Fruit fly (Drosophila melanogaster) whole organism, embryonic: ENCODE results near the gene CG10280.
A peak's percentile ranks its signal among the peaks of the same experiment; 100 is the strongest.

Experiments used
- Bteb2 ChIP-seq: fragments of 200-800 bp; sonication (Bioruptor generic); optimal IDR thresholded peaks from 2 replicates; lab custom pipeline; 2016; ENCODE audit warnings: missing biosample characterization, missing genetic modification characterization
- C15 ChIP-seq: fragments of 200-800 bp; sonication (Bioruptor generic); IDR thresholded peaks from 3 replicates; pipeline ENCODE4 v1.3.6; 2022; ENCODE audit warnings: missing biosample characterization, missing genetic modification characterization
- CG10147 ChIP-seq: fragments of 200-800 bp; sonication (Bioruptor generic); optimal IDR thresholded peaks from 2 replicates; lab custom pipeline; 2019; ENCODE audit warnings: missing biosample characterization, mild to moderate bottlenecking, missing genetic modification characterization, moderate library complexity
- CG10321 ChIP-seq: fragments of 200-800 bp; sonication (Bioruptor generic); IDR thresholded peaks from 2 replicates; pipeline ENCODE4 v1.3.6; 2022; ENCODE audit warnings: missing biosample characterization, missing genetic modification characterization
- CG10959 ChIP-seq: fragments of 200-800 bp; sonication (Bioruptor generic); IDR thresholded peaks from 2 replicates; pipeline ENCODE4 v1.3.6; 2022; ENCODE audit warnings: missing biosample characterization, missing genetic modification characterization
- CG12155 ChIP-seq: fragments of 200-800 bp; sonication (Bioruptor generic); optimal IDR thresholded peaks from 3 replicates; lab custom pipeline; 2016; ENCODE audit warnings: missing biosample characterization, missing genetic modification characterization
- CG12391 ChIP-seq: fragments of 200-800 bp; sonication (Bioruptor generic); optimal IDR thresholded peaks from 3 replicates; lab custom pipeline; 2018; ENCODE audit warnings: missing biosample characterization, mild to moderate bottlenecking, missing genetic modification characterization, moderate library complexity
- CG13296 ChIP-seq: fragments of 200-800 bp; sonication (Bioruptor generic); optimal IDR thresholded peaks from 3 replicates; lab custom pipeline; 2018; ENCODE audit warnings: missing biosample characterization, mild to moderate bottlenecking, missing genetic modification characterization
- CG13424 ChIP-seq: fragments of 200-800 bp; sonication (Bioruptor generic); optimal IDR thresholded peaks from 2 replicates; lab custom pipeline; 2019; ENCODE audit warnings: missing biosample characterization, mild to moderate bottlenecking, missing genetic modification characterization, moderate library complexity
- CG15696 ChIP-seq: fragments of 200-800 bp; sonication (Bioruptor generic); optimal IDR thresholded peaks from 2 replicates; lab custom pipeline; 2019; ENCODE audit warnings: missing biosample characterization, mild to moderate bottlenecking, missing genetic modification characterization, moderate library complexity
- CG17186 ChIP-seq: fragments of 200-800 bp; sonication (Bioruptor generic); optimal IDR thresholded peaks from 3 replicates; lab custom pipeline; 2017; ENCODE audit warnings: missing biosample characterization, missing genetic modification reagents, missing genetic modification characterization
- CG17829 ChIP-seq: fragments of 200-800 bp; optimal IDR thresholded peaks from 2 replicates; lab custom pipeline; 2019; ENCODE audit warnings: missing biosample characterization, mild to moderate bottlenecking, missing genetic modification characterization, moderate library complexity
- CG18476 ChIP-seq: fragments of 200-800 bp; sonication (Bioruptor generic); optimal IDR thresholded peaks from 2 replicates; lab custom pipeline; 2016; ENCODE audit warnings: missing biosample characterization, mild to moderate bottlenecking, missing genetic modification characterization
- CG30431 ChIP-seq: fragments of 200-800 bp; sonication (Bioruptor generic); optimal IDR thresholded peaks from 2 replicates; lab custom pipeline; 2017; ENCODE audit warnings: missing biosample characterization, missing genetic modification characterization
- CG3407 ChIP-seq: fragments of 200-800 bp; sonication (Bioruptor generic); optimal IDR thresholded peaks from 2 replicates; lab custom pipeline; 2018; ENCODE audit warnings: missing biosample characterization, mild to moderate bottlenecking, missing genetic modification characterization
- CG6175 ChIP-seq: fragments of 200-800 bp; sonication (Bioruptor generic); IDR thresholded peaks from 3 replicates; pipeline ENCODE4 v1.3.6; 2022; ENCODE audit warnings: missing biosample characterization, missing genetic modification characterization
- CG6683 ChIP-seq: fragments of 200-800 bp; sonication (Bioruptor generic); optimal IDR thresholded peaks from 2 replicates; lab custom pipeline; 2017; ENCODE audit warnings: missing biosample characterization, mild to moderate bottlenecking, missing genetic modification characterization, missing genetic modification reagents
- CG7271 ChIP-seq: fragments of 200-800 bp; sonication (Bioruptor generic); optimal IDR thresholded peaks from 2 replicates; lab custom pipeline; 2018; ENCODE audit warnings: missing biosample characterization, mild to moderate bottlenecking, missing genetic modification characterization, moderate library complexity
- CG7556 ChIP-seq: fragments of 200-800 bp; sonication (Bioruptor generic); optimal IDR thresholded peaks from 2 replicates; lab custom pipeline; 2017; ENCODE audit warnings: missing biosample characterization, mild to moderate bottlenecking, missing genetic modification characterization
- CG9817 ChIP-seq: fragments of 200-800 bp; sonication (Bioruptor generic); optimal IDR thresholded peaks from 2 replicates; lab custom pipeline; 2018; ENCODE audit warnings: missing biosample characterization, mild to moderate bottlenecking, missing genetic modification characterization, moderate library complexity
- Deaf1 ChIP-seq: fragments of 200-800 bp; optimal IDR thresholded peaks from 3 replicates; lab custom pipeline; 2019; ENCODE audit warnings: missing biosample characterization, mild to moderate bottlenecking, missing genetic modification characterization, moderate library complexity
- Doc3 ChIP-seq: fragments of 200-800 bp; sonication (Bioruptor generic); IDR thresholded peaks from 3 replicates; pipeline ENCODE4 v1.3.6; 2022; ENCODE audit warnings: missing biosample characterization, missing genetic modification characterization; ENCODE audit not compliant: partially characterized antibody
- Hsf ChIP-seq: fragments of 200-800 bp; sonication (Bioruptor generic); optimal IDR thresholded peaks from 3 replicates; lab custom pipeline; 2016; ENCODE audit warnings: missing biosample characterization, missing genetic modification characterization
- Kr ChIP-seq: fragments of 200-800 bp; sonication (Bioruptor generic); optimal IDR thresholded peaks from 2 replicates; lab custom pipeline; 2017; ENCODE audit warnings: missing biosample characterization, mild to moderate bottlenecking, missing genetic modification characterization
- Lhr ChIP-seq: fragments of 200-800 bp; sonication (Bioruptor generic); optimal IDR thresholded peaks from 3 replicates; lab custom pipeline; 2017; ENCODE audit warnings: mild to moderate bottlenecking, missing biosample characterization, missing genetic modification reagents, missing genetic modification characterization
- Mrtf ChIP-seq: fragments of 200-800 bp; sonication (Bioruptor generic); IDR thresholded peaks from 3 replicates; pipeline ENCODE4 v1.3.6; 2022; ENCODE audit warnings: missing biosample characterization, missing genetic modification characterization
- Nf-YB ChIP-seq: fragments of 200-800 bp; sonication (Bioruptor generic); optimal IDR thresholded peaks from 3 replicates; lab custom pipeline; 2019; ENCODE audit warnings: missing biosample characterization, mild to moderate bottlenecking, missing genetic modification characterization, moderate library complexity
- NfI ChIP-seq: fragments of 200-800 bp; sonication (Bioruptor generic); optimal IDR thresholded peaks from 3 replicates; lab custom pipeline; 2018; ENCODE audit warnings: missing biosample characterization, mild to moderate bottlenecking, missing genetic modification characterization, moderate library complexity
- ap ChIP-seq: fragments of 200-800 bp; sonication (Bioruptor generic); IDR thresholded peaks from 2 replicates; pipeline ENCODE4 v1.3.6; 2022; ENCODE audit warnings: missing biosample characterization, missing genetic modification characterization
- ase ChIP-seq: fragments of 200-800 bp; sonication (Bioruptor generic); IDR thresholded peaks from 3 replicates; pipeline ENCODE4 v1.3.6; 2022; ENCODE audit warnings: missing biosample characterization, missing genetic modification characterization
- crc ChIP-seq: fragments of 200-800 bp; sonication (Bioruptor generic); optimal IDR thresholded peaks from 2 replicates; lab custom pipeline; 2016; ENCODE audit warnings: missing biosample characterization, missing genetic modification characterization
- crol ChIP-seq: fragments of 200-800 bp; sonication (Bioruptor generic); IDR thresholded peaks from 2 replicates; pipeline ENCODE4 v1.3.6; 2022; ENCODE audit warnings: missing biosample characterization, missing genetic modification characterization
- dysf ChIP-seq: fragments of 200-800 bp; sonication (Bioruptor generic); IDR thresholded peaks from 3 replicates; pipeline ENCODE4 v1.3.6; 2022; ENCODE audit warnings: missing biosample characterization, missing genetic modification characterization
- eve ChIP-seq, 2 experiments: fragments of >200 bp; optimal IDR thresholded peaks; 2 replicates each; lab custom pipeline; 2017; ENCODE audit warnings: missing biosample characterization in 2 of 2, missing genetic modification characterization in 2 of 2
- exex ChIP-seq: fragments of 200-800 bp; sonication (Bioruptor generic); optimal IDR thresholded peaks from 4 replicates; lab custom pipeline; 2018; ENCODE audit warnings: missing biosample characterization, mild to moderate bottlenecking, missing genetic modification characterization, moderate library complexity
- fru ChIP-seq: fragments of >200 bp; optimal IDR thresholded peaks from 2 replicates; lab custom pipeline; 2017
- gt ChIP-seq: fragments of 200-800 bp; sonication (Bioruptor generic); IDR thresholded peaks from 2 replicates; pipeline ENCODE4 v1.3.6; 2022; ENCODE audit warnings: missing biosample characterization, missing genetic modification characterization
- kni ChIP-seq: fragments of 200-800 bp; sonication (Bioruptor generic); optimal IDR thresholded peaks from 3 replicates; lab custom pipeline; 2017; ENCODE audit warnings: mild to moderate bottlenecking, missing biosample characterization, missing genetic modification reagents, missing genetic modification characterization
- knrl ChIP-seq: fragments of 200-800 bp; sonication (Bioruptor generic); IDR thresholded peaks from 3 replicates; pipeline ENCODE4 v1.3.6; 2022; ENCODE audit warnings: missing biosample characterization, missing genetic modification characterization; ENCODE audit not compliant: partially characterized antibody
- lola ChIP-seq, 3 experiments: fragments of >200 bp in 2 of 3; fragments of 200-800 bp in 1 of 3; sonication (Bioruptor generic) in 1 of 3; optimal IDR thresholded peaks; 2 replicates each; lab custom pipeline; 2017 to 2019; ENCODE audit warnings: missing biosample characterization in 3 of 3, missing genetic modification characterization in 3 of 3, mild to moderate bottlenecking in 1 of 3, moderate library complexity in 1 of 3
- p53 ChIP-seq: fragments of 200-800 bp; sonication (Bioruptor generic); optimal IDR thresholded peaks from 2 replicates; lab custom pipeline; 2016; ENCODE audit warnings: missing biosample characterization, missing genetic modification characterization
- pho ChIP-seq: fragments of 200-800 bp; sonication (Bioruptor generic); optimal IDR thresholded peaks from 2 replicates; lab custom pipeline; 2016; ENCODE audit warnings: missing biosample characterization, missing genetic modification characterization
- repo ChIP-seq: fragments of 200-800 bp; sonication (Bioruptor generic); optimal IDR thresholded peaks from 2 replicates; lab custom pipeline; 2016; ENCODE audit warnings: missing biosample characterization, missing genetic modification characterization
- sens-2 ChIP-seq: fragments of 200-800 bp; sonication (Bioruptor generic); IDR thresholded peaks from 2 replicates; pipeline ENCODE4 v1.3.6; 2022; ENCODE audit warnings: missing biosample characterization, missing genetic modification characterization
- tio ChIP-seq: fragments of 200-800 bp; sonication (Bioruptor generic); optimal IDR thresholded peaks from 2 replicates; lab custom pipeline; 2017; ENCODE audit warnings: missing biosample characterization, missing genetic modification characterization, inconsistent platforms
- toy ChIP-seq: fragments of 200-800 bp; sonication (Bioruptor generic); IDR thresholded peaks from 2 replicates; pipeline ENCODE4 v1.3.6; 2022; ENCODE audit warnings: missing biosample characterization, missing genetic modification characterization
- tup ChIP-seq: fragments of 200-800 bp; sonication (Bioruptor generic); optimal IDR thresholded peaks from 2 replicates; lab custom pipeline; 2016; ENCODE audit warnings: missing biosample characterization, mild to moderate bottlenecking, missing genetic modification characterization, moderate library complexity
- zfh2 ChIP-seq: fragments of 200-800 bp; sonication (Bioruptor generic); optimal IDR thresholded peaks from 2 replicates; lab custom pipeline; 2016; ENCODE audit warnings: missing biosample characterization, missing genetic modification characterization

The CG10280 gene

dm6 chr3R:6008202-6009062 lies 3.3 kb downstream of the CG10280 start, which contains the start of gene Rm62 (continued):
- TF ChIP-seq CG7271 (tag; lab: Kevin White, UChicago) (no peak), Nf-YB (GFP tag; lab: Kevin White, UChicago) (no peak), CG17186 (GFP tag; lab: Kevin White, UChicago) (peak; percentile 57), pho (GFP tag; lab: Kevin White, UChicago) (no peak), CG9817 (tag; lab: Kevin White, UChicago) (no peak), CG7556 (peak; percentile 4), kni (GFP tag; lab: Kevin White, UChicago) (peak; percentile 12), CG13296 (GFP tag; lab: Kevin White, UChicago) (peak; percentile 4), CG18476 (GFP tag; lab: Kevin White, UChicago) (no peak), Lhr (peak; percentile 38), crol (GFP tag; lab: Robert Waterston, UW) (no peak), CG30431 (GFP tag; lab: Kevin White, UChicago) (no peak), ase (GFP tag; lab: Robert Waterston, UW) (no peak), CG10321 (GFP tag; lab: Robert Waterston, UW) (no peak), CG12155 (no peak), repo (GFP tag; lab: Kevin White, UChicago) (no peak), CG15696 (no peak), zfh2 (GFP tag; lab: Kevin White, UChicago) (no peak), CG6175 (GFP tag; lab: Robert Waterston, UW) (peak; percentile 30; the same call in 1 of the 3 replicates), tup (GFP tag; lab: Kevin White, UChicago) (no peak), C15 (GFP tag; lab: Robert Waterston, UW) (no peak), Bteb2 (GFP tag; lab: Kevin White, UChicago) (no peak), toy (GFP tag; lab: Robert Waterston, UW) (no peak), CG17829 (tag; lab: Kevin White, UChicago) (peak; percentile 11), exex (tag; lab: Kevin White, UChicago) (no peak), Doc3 (GFP tag; lab: Robert Waterston, UW) (no peak), sens-2 (no peak), lola (GFP tag; optimal IDR thresholded peaks at IDR 0.05; lab: Kevin White, UChicago) (no peak), ap (GFP tag; lab: Robert Waterston, UW) (no peak), CG10959 (no peak), dysf (GFP tag; lab: Robert Waterston, UW) (no peak; the same call in 2 of the 3 replicates), tio (GFP tag; lab: Kevin White, UChicago) (no peak), knrl (peak; percentile 54; the same call in 2 of the 3 replicates), p53 (GFP tag; lab: Kevin White, UChicago) (no peak), Kr (GFP tag; lab: Kevin White, UChicago) (no peak), eve (GFP tag; optimal IDR thresholded peaks at IDR 0.05; lab: Kevin White, UChicago) (no peak), Hsf (GFP tag; lab: Kevin White, UChicago) (no peak), crc (GFP tag; lab: Kevin White, UChicago) (no peak), Mrtf (GFP tag; lab: Robert Waterston, UW) (no peak), fru (no peak), CG13424 (tag; lab: Kevin White, UChicago) (peak; percentile 11), CG3407 (GFP tag; lab: Kevin White, UChicago) (no peak), CG10147 (GFP tag; lab: Kevin White, UChicago) (no peak), CG12391 (tag; lab: Kevin White, UChicago) (no peak), gt (no peak), NfI (GFP tag; lab: Kevin White, UChicago) (peak; percentile 13), Deaf1 (tag; lab: Kevin White, UChicago) (no peak), CG6683 (no peak)
